Fruit fly (Drosophila melanogaster) whole organism, embryonic: ENCODE data around the gene CG9839.
A peak's percentile ranks its signal among the peaks of the same experiment; 100 is the strongest.

Experiments
- CG13287 ChIP-seq: fragments of 200-800 bp; sonication (Bioruptor generic); IDR thresholded peaks from 2 replicates; pipeline ENCODE4 v1.3.6; 2022; ENCODE audit warnings: missing biosample characterization, missing genetic modification characterization; ENCODE audit not compliant: partially characterized antibody
- CG13296 ChIP-seq: fragments of 200-800 bp; sonication (Bioruptor generic); optimal IDR thresholded peaks from 3 replicates; lab custom pipeline; 2018; ENCODE audit warnings: missing biosample characterization, mild to moderate bottlenecking, missing genetic modification characterization
- CG6813 ChIP-seq: fragments of 200-800 bp; sonication (Bioruptor generic); optimal IDR thresholded peaks from 2 replicates; lab custom pipeline; 2017; ENCODE audit warnings: missing biosample characterization, missing genetic modification characterization, mild to moderate bottlenecking, moderate library complexity, missing genetic modification reagents
- CG9437 ChIP-seq: fragments of 200-800 bp; sonication (Bioruptor generic); optimal IDR thresholded peaks from 2 replicates; lab custom pipeline; 2018; ENCODE audit warnings: missing biosample characterization, mild to moderate bottlenecking, missing genetic modification characterization
- D19A ChIP-seq: fragments of 200-800 bp; optimal IDR thresholded peaks from 3 replicates; lab custom pipeline; 2019; ENCODE audit warnings: missing biosample characterization, mild to moderate bottlenecking, missing genetic modification characterization, moderate library complexity
- Lhr ChIP-seq: fragments of 200-800 bp; sonication (Bioruptor generic); optimal IDR thresholded peaks from 3 replicates; lab custom pipeline; 2017; ENCODE audit warnings: mild to moderate bottlenecking, missing biosample characterization, missing genetic modification reagents, missing genetic modification characterization
- Ptx1 ChIP-seq: fragments of 200-800 bp; sonication (Bioruptor generic); IDR thresholded peaks from 2 replicates; pipeline ENCODE4 v1.3.6; 2022; ENCODE audit warnings: missing biosample characterization, missing genetic modification characterization
- Sox102F ChIP-seq: fragments of 200-800 bp; sonication (Bioruptor generic); optimal IDR thresholded peaks from 2 replicates; lab custom pipeline; 2018; ENCODE audit warnings: missing biosample characterization, mild to moderate bottlenecking, missing genetic modification characterization, moderate library complexity
- Xrp1 ChIP-seq: fragments of 200-800 bp; sonication (Bioruptor generic); IDR thresholded peaks from 2 replicates; pipeline ENCODE4 v1.3.6; 2022; ENCODE audit warnings: missing biosample characterization, missing genetic modification characterization
- ato ChIP-seq: fragments of 200-800 bp; sonication (Bioruptor generic); IDR thresholded peaks from 2 replicates; pipeline ENCODE4 v1.3.6; 2022; ENCODE audit warnings: missing biosample characterization, missing genetic modification characterization; ENCODE audit not compliant: partially characterized antibody
- bigmax ChIP-seq: fragments of 200-800 bp; sonication (Bioruptor generic); optimal IDR thresholded peaks from 2 replicates; lab custom pipeline; 2018; ENCODE audit warnings: missing biosample characterization, mild to moderate bottlenecking, missing genetic modification characterization
- otp ChIP-seq: fragments of 200-800 bp; sonication (Bioruptor generic); IDR thresholded peaks from 3 replicates; pipeline ENCODE4, ENCODE4 v1.3.6; 2022; ENCODE audit warnings: missing biosample characterization, missing genetic modification characterization
- psq ChIP-seq: fragments of 200-800 bp; sonication (Bioruptor generic); optimal IDR thresholded peaks from 2 replicates; lab custom pipeline; 2017; ENCODE audit warnings: missing biosample characterization, missing genetic modification characterization
- tap ChIP-seq: fragments of 200-800 bp; optimal IDR thresholded peaks from 3 replicates; lab custom pipeline; 2019; ENCODE audit warnings: missing biosample characterization, mild to moderate bottlenecking, missing genetic modification characterization, moderate library complexity

dm6 chr3R:8849373-8850228 is 44.0 kb upstream of the CG9839 start:
- TF ChIP-seq Sox102F (peak; percentile 38), Ptx1 (GFP tag; lab: Robert Waterston, UW) (no peak; the same call in 1 of the 2 replicates), D19A (tag; lab: Kevin White, UChicago) (peak; percentile 25), psq (no peak), Xrp1 (peak; percentile 55; the same call in 1 of the 2 replicates), CG6813 (no peak), ato (no peak), CG13296 (no peak), CG9437 (GFP tag; lab: Kevin White, UChicago) (no peak), Lhr (GFP tag; lab: Kevin White, UChicago) (no peak), bigmax (no peak), otp (0 out of 3 replicates have a peak, but pooled peaks have one; percentile 30), CG13287 (GFP tag; lab: Robert Waterston, UW) (no peak), tap (tag; lab: Kevin White, UChicago) (peak; percentile 18)
